Fruit fly (Drosophila melanogaster) whole organism, wandering third instar larva: Measurements from ENCODE around the gene Dyro.

Source experiments
- Abd-B ChIP-seq: fragments of >200 bp; optimal IDR thresholded peaks from 2 replicates; lab custom pipeline; 2017; ENCODE audit warnings: missing biosample characterization, missing genetic modification characterization
- CG32264 ChIP-seq: fragments of 200-800 bp; sonication (Bioruptor generic); optimal IDR thresholded peaks from 2 replicates; lab custom pipeline; 2016; ENCODE audit warnings: missing biosample characterization, missing genetic modification characterization
- CrebA ChIP-seq: fragments of 200-800 bp; sonication (Bioruptor generic); optimal IDR thresholded peaks from 2 replicates; lab custom pipeline; 2016; ENCODE audit warnings: missing biosample characterization, mild to moderate bottlenecking, missing genetic modification characterization, borderline replicate concordance
- Dfd ChIP-seq: fragments of >200 bp; optimal IDR thresholded peaks from 2 replicates; lab custom pipeline; 2017; ENCODE audit warnings: missing biosample characterization, missing genetic modification characterization
- Dif ChIP-seq: fragments of 200-275, 200-300 bp; sonication (Bioruptor generic); optimal IDR thresholded peaks from 2 replicates; lab custom pipeline; 2018; ENCODE audit warnings: missing biosample characterization, missing genetic modification characterization; ENCODE audit not compliant: partially characterized antibody
- Hr78 ChIP-seq: fragments of >200 bp; optimal IDR thresholded peaks from 2 replicates; lab custom pipeline; 2017; ENCODE audit warnings: missing biosample characterization, missing genetic modification characterization
- Hr83 ChIP-seq: fragments of 200-300 bp; sonication (Bioruptor generic); optimal IDR thresholded peaks from 2 replicates; lab custom pipeline; 2016; ENCODE audit warnings: missing biosample characterization, mild to moderate bottlenecking, missing genetic modification characterization, moderate library complexity; ENCODE audit not compliant: poor library complexity, severe bottlenecking
- Myc ChIP-seq: fragments of >200 bp; optimal IDR thresholded peaks from 2 replicates; lab custom pipeline; 2017
- N ChIP-seq: fragments of >200 bp; optimal IDR thresholded peaks from 2 replicates; lab custom pipeline; 2018; ENCODE audit warnings: missing biosample characterization, missing external identifiers, missing genetic modification characterization
- OdsH ChIP-seq: fragments of 200-800 bp; sonication (Bioruptor generic); optimal IDR thresholded peaks from 2 replicates; lab custom pipeline; 2016; ENCODE audit warnings: missing biosample characterization, mild to moderate bottlenecking, missing genetic modification characterization
- Rel ChIP-seq, 2 experiments: fragments of 200-800 bp; sonication (Bioruptor generic) in 1 of 2; optimal IDR thresholded peaks; 2 replicates in 1 of 2; 3 replicates in 1 of 2; lab custom pipeline; 2016 to 2019; ENCODE audit warnings: mild to moderate bottlenecking in 2 of 2, missing biosample characterization in 2 of 2, missing genetic modification characterization in 2 of 2, moderate library complexity in 1 of 2
- Sp1 ChIP-seq: fragments of 200-800 bp; sonication (Bioruptor generic); optimal IDR thresholded peaks from 3 replicates; lab custom pipeline; 2019; ENCODE audit warnings: missing biosample characterization, mild to moderate bottlenecking, missing genetic modification characterization, moderate library complexity
- br ChIP-seq: fragments of 200-800 bp; sonication (Bioruptor generic); optimal IDR thresholded peaks from 2 replicates; lab custom pipeline; 2016; ENCODE audit warnings: missing biosample characterization, missing genetic modification characterization
- brk ChIP-seq: fragments of 200-800 bp; sonication (Bioruptor generic); optimal IDR thresholded peaks from 2 replicates; lab custom pipeline; 2016; ENCODE audit warnings: missing biosample characterization, mild to moderate bottlenecking, missing genetic modification characterization
- dl ChIP-seq, 2 experiments: fragments of 175-275, 200-275 bp in 1 of 2; fragments of 200-275 bp in 1 of 2; sonication (Bioruptor generic); optimal IDR thresholded peaks; lab custom pipeline; 2018; ENCODE audit warnings: mild to moderate bottlenecking in 2 of 2, missing biosample characterization in 2 of 2, missing genetic modification characterization in 2 of 2, moderate library complexity in 2 of 2; ENCODE audit not compliant: partially characterized antibody in 2 of 2, insufficient read depth in 1 of 2
- dsf ChIP-seq: sonication (Bioruptor generic); optimal IDR thresholded peaks from 2 replicates; lab custom pipeline; 2016; ENCODE audit warnings: missing biosample characterization, missing genetic modification characterization, borderline replicate concordance
- ey ChIP-seq: fragments of 200-800 bp; sonication (Bioruptor generic); optimal IDR thresholded peaks from 2 replicates; lab custom pipeline; 2016; ENCODE audit warnings: missing biosample characterization, missing genetic modification characterization
- foxo ChIP-seq, 2 experiments: fragments of 200-800 bp; sonication (Bioruptor generic); optimal IDR thresholded peaks; 2 replicates in 1 of 2; 3 replicates in 1 of 2; lab custom pipeline; 2016 to 2017; ENCODE audit warnings: missing biosample characterization in 2 of 2, missing genetic modification characterization in 2 of 2
- fru ChIP-seq: fragments of 200-800 bp; sonication (Bioruptor generic); optimal IDR thresholded peaks from 3 replicates; lab custom pipeline; 2016; ENCODE audit warnings: missing biosample characterization, mild to moderate bottlenecking, missing genetic modification characterization
- h ChIP-seq: fragments of 200-800 bp; sonication (Bioruptor generic); optimal IDR thresholded peaks from 3 replicates; lab custom pipeline; 2016; ENCODE audit warnings: missing biosample characterization, mild to moderate bottlenecking, missing genetic modification characterization
- jim ChIP-seq: fragments of 175-275, 200-325 bp; sonication (Bioruptor generic); optimal IDR thresholded peaks from 2 replicates; lab custom pipeline; 2016; ENCODE audit warnings: missing biosample characterization, mild to moderate bottlenecking, missing genetic modification characterization
- lola ChIP-seq: fragments of >200 bp; optimal IDR thresholded peaks from 2 replicates; lab custom pipeline; 2017; ENCODE audit warnings: missing biosample characterization, missing genetic modification characterization
- psq ChIP-seq: fragments of 200-800 bp; sonication (Bioruptor generic); optimal IDR thresholded peaks from 3 replicates; lab custom pipeline; 2017; ENCODE audit warnings: missing biosample characterization, mild to moderate bottlenecking, missing genetic modification characterization, moderate library complexity
- sage ChIP-seq: fragments of 200-800 bp; sonication (Bioruptor generic); optimal IDR thresholded peaks from 2 replicates; lab custom pipeline; 2016; ENCODE audit warnings: missing biosample characterization, mild to moderate bottlenecking, missing genetic modification characterization
- usp ChIP-seq: fragments of >200 bp; optimal IDR thresholded peaks from 2 replicates; lab custom pipeline; 2017; ENCODE audit warnings: missing biosample characterization, missing genetic modification characterization
- woc ChIP-seq: sonication (Bioruptor generic); optimal IDR thresholded peaks from 2 replicates; lab custom pipeline; 2016; ENCODE audit warnings: missing biosample characterization, mild to moderate bottlenecking, missing genetic modification characterization

Gene Dyro

dm6 chr3L:11295777-11296149 lies at the start of gene Dyro:
TSS of gene Dyro (minus strand) at chr3L:11295919.
- TF ChIP-seq dl (GFP tag; optimal IDR thresholded peaks at IDR 0.05; lab: Kevin White, UChicago; ENCODE audit: insufficient read depth in 1 of 2, partially characterized antibody in 2 of 2) = no peak
- no peak for TF ChIP-seq N (GFP tag; lab: Kevin White, UChicago)
- peak; percentile 35 for TF ChIP-seq Dif
- peak; percentile 34 for TF ChIP-seq Hr83 (GFP tag; lab: Kevin White, UChicago)

DNA sequence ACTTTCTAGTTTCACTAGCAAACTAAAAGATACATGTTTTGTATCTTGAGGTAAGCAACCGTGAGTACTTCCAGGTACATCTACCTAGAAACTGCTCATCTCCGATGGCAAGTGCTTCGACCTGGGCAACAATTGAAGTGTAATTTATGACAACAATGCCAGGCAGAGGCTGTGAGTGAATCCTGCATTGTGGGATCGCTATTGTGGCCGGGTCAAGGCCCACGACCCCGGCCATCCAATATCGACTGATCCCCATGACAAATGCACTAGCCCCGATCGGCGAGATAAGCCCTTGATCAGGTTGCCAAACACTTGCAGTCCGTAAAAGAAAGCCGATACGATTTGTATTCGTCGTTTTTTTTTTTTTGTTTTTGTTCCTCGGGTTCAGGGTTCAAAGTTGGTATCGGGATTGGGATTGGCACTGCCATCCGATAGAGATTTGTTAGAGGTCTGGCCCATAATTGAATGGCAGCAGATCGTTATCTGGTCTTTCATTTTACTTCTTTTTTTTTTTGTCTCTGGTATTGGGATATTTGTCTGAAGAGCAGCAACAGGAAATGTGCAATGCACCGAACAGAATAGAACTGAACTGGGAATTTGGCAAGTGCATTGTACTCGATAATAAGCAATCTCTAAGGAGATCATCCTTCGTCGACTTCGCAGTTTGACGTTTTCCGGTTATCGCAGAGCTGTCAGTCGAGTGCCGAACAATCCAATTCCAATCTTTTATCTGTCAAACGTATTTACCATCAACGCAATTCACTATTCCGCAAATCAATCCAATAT lies 49.0 kb upstream of the Dyro start:
- no peak for TF ChIP-seq Myc (lab: Kevin White, UChicago)
- TF ChIP-seq dsf (GFP tag; lab: Kevin White, UChicago) = no peak
- TF ChIP-seq Dfd = no peak
- no peak for TF ChIP-seq brk (GFP tag; lab: Kevin White, UChicago)
- TF ChIP-seq psq (GFP tag; lab: Kevin White, UChicago) = no peak
- no peak for TF ChIP-seq jim (GFP tag; lab: Kevin White, UChicago)
- TF ChIP-seq OdsH (GFP tag; lab: Kevin White, UChicago) = no peak

dm6 chr3L:11343633-11344210 lies 48.0 kb upstream of the Dyro start:
- TF ChIP-seq usp (GFP tag; lab: Kevin White, UChicago) (no peak), woc (peak; percentile 21)

DNA sequence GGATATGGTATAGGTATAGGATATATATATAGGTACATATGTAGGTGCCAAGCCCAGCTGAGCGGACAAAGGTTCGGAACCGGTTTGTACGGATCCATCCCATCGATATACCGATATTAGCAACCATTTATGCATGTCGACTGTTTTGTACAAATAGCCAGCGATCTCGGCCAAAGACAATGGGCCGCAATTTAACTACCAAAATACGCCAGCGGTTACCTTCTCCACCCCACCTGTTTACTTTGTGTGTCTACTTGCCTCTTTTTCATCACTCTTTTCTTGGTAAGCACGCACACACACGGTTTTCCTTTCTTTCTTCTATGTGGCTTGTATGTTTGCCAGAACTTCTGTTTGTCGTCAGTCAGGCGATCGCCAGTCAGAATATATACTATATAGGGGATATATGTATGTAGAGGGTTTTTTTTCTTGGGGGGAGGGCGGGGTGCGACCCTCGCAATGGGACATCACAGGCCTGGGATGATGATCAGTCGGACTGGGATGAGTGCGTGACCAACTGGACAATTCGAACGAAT lies 46.9 kb upstream of the Dyro start:
- no peak for TF ChIP-seq usp (GFP tag; lab: Kevin White, UChicago)

DNA sequence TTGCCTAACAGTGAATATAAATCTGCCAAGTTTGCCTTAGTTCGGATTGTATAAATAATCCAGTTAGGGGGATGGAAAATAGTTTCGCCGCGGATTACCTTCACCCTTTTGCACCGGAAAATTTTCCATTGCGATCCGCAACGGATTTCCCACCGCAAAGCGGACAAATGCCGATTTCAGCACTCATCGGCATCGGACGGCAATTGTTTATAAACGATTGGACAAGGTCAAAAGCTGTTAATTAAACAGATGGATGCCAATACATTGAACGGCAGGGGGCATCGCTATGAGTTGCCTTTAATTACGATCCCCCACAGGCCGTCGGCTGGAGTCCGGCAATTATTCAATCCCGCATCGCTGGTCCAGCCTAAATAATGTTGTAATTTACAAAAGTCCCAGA lies 46.2 kb upstream of the Dyro start:
- TF ChIP-seq Abd-B (GFP tag; lab: Kevin White, UChicago) (no peak), sage (GFP tag; lab: Kevin White, UChicago) (no peak), brk (GFP tag; lab: Kevin White, UChicago) (no peak), br (GFP tag; lab: Kevin White, UChicago) (no peak), fru (GFP tag; lab: Kevin White, UChicago) (no peak), psq (GFP tag; lab: Kevin White, UChicago) (no peak), foxo (GFP tag; optimal IDR thresholded peaks at IDR 0.05; lab: Kevin White, UChicago) (no peak), jim (GFP tag; lab: Kevin White, UChicago) (no peak), h (GFP tag; lab: Kevin White, UChicago) (no peak), lola (no peak)

DNA sequence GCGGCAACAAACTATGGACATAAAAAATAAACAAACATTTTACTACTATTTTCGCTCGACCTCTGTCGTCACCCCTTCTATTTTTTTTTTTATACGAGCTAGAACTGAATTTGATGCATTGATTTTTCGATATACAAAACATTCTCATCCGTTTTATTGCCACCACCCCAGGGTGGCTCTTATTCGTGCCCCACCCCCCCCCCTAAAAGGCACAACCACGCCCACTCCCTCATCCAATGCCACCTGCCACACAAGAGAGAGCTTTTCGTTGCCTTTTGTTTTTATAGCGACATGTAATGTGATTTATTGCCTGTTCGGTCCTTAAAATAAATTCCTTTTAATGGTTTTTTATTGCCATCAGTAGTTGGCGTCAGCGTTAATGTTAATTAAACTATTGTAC lies 43.6 kb upstream of the Dyro start:
- TF ChIP-seq Myc (lab: Kevin White, UChicago) = no peak
- no peak for TF ChIP-seq usp (GFP tag; lab: Kevin White, UChicago)
- no peak for TF ChIP-seq Rel (GFP tag; optimal IDR thresholded peaks at IDR 0.05; lab: Kevin White, UChicago)
- TF ChIP-seq Rel (tag; optimal IDR thresholded peaks at IDR 0.05; lab: Kevin White, UChicago) = no peak
- TF ChIP-seq CrebA (GFP tag; lab: Kevin White, UChicago) = no peak
- TF ChIP-seq Abd-B (GFP tag; lab: Kevin White, UChicago) = no peak
- TF ChIP-seq OdsH (GFP tag; lab: Kevin White, UChicago) = no peak
- TF ChIP-seq CG32264 (GFP tag; lab: Kevin White, UChicago) = no peak
- no peak for TF ChIP-seq Hr78 (GFP tag; lab: Kevin White, UChicago)
- TF ChIP-seq ey (GFP tag; lab: Kevin White, UChicago) = no peak
- no peak for TF ChIP-seq Sp1 (GFP tag; lab: Kevin White, UChicago)
- no peak for TF ChIP-seq dl (GFP tag; optimal IDR thresholded peaks at IDR 0.05; lab: Kevin White, UChicago; ENCODE audit: insufficient read depth in 1 of 2, partially characterized antibody in 2 of 2)
- TF ChIP-seq lola = no peak
- no peak for TF ChIP-seq dsf (GFP tag; lab: Kevin White, UChicago)
